Fruit fly (Drosophila melanogaster): Measurements from ENCODE around the gene CG8813.

CG8813 gene

DNA sequence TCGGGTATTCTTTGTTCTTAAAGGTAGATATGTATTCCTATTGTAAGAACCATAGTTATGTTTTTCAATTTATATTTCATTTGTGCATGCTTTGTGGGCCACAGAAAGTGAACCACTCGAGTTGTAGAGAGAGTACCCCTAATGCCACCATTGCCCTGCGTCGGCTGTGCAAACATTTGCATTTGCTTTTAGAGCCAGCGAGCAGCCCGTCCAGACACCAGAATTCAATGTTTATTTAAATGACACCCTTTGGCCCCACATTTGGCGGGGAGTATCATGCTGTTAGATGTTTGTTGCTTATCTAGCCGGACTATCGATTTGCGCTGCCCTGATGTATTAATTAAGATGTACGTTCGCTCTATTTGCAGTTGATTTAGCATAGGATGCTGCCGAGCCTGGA is 4.9 kb upstream of the CG8813 start (continued):
- TF ChIP-seq CG16813 (GFP tag; IDR thresholded peaks at IDR 0.05; ENCODE audit: partially characterized antibody) (no peak), esg (GFP tag; conservative IDR thresholded peaks at IDR 0.05) (no peak), Dref (GFP tag; IDR thresholded peaks at IDR 0.05) (no peak), Hey (tag; optimal IDR thresholded peaks at IDR 0.05) (no peak), lilli (GFP tag; optimal IDR thresholded peaks at IDR 0.05) (no peak), repo (GFP tag; optimal IDR thresholded peaks at IDR 0.05) (no peak), ato (GFP tag; IDR thresholded peaks at IDR 0.05; ENCODE audit: partially characterized antibody) (no peak), Vsx1 (GFP tag; optimal IDR thresholded peaks at IDR 0.05) (no peak), ewg (GFP tag; optimal IDR thresholded peaks at IDR 0.05) (no peak), Atf3 (GFP tag; optimal IDR thresholded peaks at IDR 0.05) (no peak), jigr1 (GFP tag; IDR thresholded peaks at IDR 0.05) (no peak), CG16863 (GFP tag; optimal IDR thresholded peaks at IDR 0.05) (no peak), Xbp1 (GFP tag; optimal IDR thresholded peaks at IDR 0.05) (no peak), Hmr (GFP tag; optimal IDR thresholded peaks at IDR 0.05) (peak; percentile 20), HmgD (GFP tag; optimal IDR thresholded peaks at IDR 0.05) (no peak), CG4707 (GFP tag; optimal IDR thresholded peaks at IDR 0.05) (no peak), CG10366 (GFP tag; IDR thresholded peaks at IDR 0.05) (no peak), CG10147 (GFP tag; optimal IDR thresholded peaks at IDR 0.05) (no peak), Sin3A (optimal IDR thresholded peaks at IDR 0.05) (no peak), Hr51 (GFP tag; optimal IDR thresholded peaks at IDR 0.05) (no peak), ftz-f1 (GFP tag; optimal IDR thresholded peaks at IDR 0.05) (no peak), Ets97D (GFP tag; optimal IDR thresholded peaks at IDR 0.05) (no peak), Six4 (GFP tag; optimal IDR thresholded peaks at IDR 0.05) (no peak), bigmax (GFP tag; optimal IDR thresholded peaks at IDR 0.05) (no peak), Meics (GFP tag; optimal IDR thresholded peaks at IDR 0.05) (peak; percentile 19), trem (tag; optimal IDR thresholded peaks at IDR 0.05) (no peak), cad (GFP tag; optimal IDR thresholded peaks at IDR 0.05) (no peak), Lim3 (GFP tag; IDR thresholded peaks at IDR 0.05) (no peak), CG6765 (GFP tag; optimal IDR thresholded peaks at IDR 0.05) (no peak), CG9817 (tag; optimal IDR thresholded peaks at IDR 0.05) (no peak), CG8290 (GFP tag; optimal IDR thresholded peaks at IDR 0.05) (no peak), CG8290 (tag; optimal IDR thresholded peaks at IDR 0.05) (peak in 1 of 2 experiments; percentile 62), CG6272 (GFP tag; IDR thresholded peaks at IDR 0.05) (no peak), CG2889 (GFP tag; IDR thresholded peaks at IDR 0.05) (no peak), CG14014 (GFP tag; IDR thresholded peaks at IDR 0.05) (peak; percentile 11; the same call in 1 of the 2 replicates), Mes4 (GFP tag; optimal IDR thresholded peaks at IDR 0.05) (no peak), nerfin-1 (tag; optimal IDR thresholded peaks at IDR 0.05) (no peak), CG6854 (GFP tag; optimal IDR thresholded peaks at IDR 0.05) (no peak), pho (GFP tag; optimal IDR thresholded peaks at IDR 0.05) (no peak), CG7987 (GFP tag; optimal IDR thresholded peaks at IDR 0.05) (peak; percentile 57), gt (GFP tag; IDR thresholded peaks at IDR 0.05) (no peak), CG1792 (GFP tag; optimal IDR thresholded peaks at IDR 0.05) (peak; percentile 4), mirr (GFP tag; optimal IDR thresholded peaks at IDR 0.05) (peak; percentile 14), CG4424 (GFP tag; optimal IDR thresholded peaks at IDR 0.05) (no peak), CG13123 (GFP tag; optimal IDR thresholded peaks at IDR 0.05) (no peak), org-1 (GFP tag; optimal IDR thresholded peaks at IDR 0.05) (no peak), Abd-B (GFP tag; optimal IDR thresholded peaks at IDR 0.05) (no peak), pros (GFP tag; optimal IDR thresholded peaks at IDR 0.05) (no peak), wdn (GFP tag; IDR thresholded peaks at IDR 0.05) (no peak), Bdp1 (GFP tag; optimal IDR thresholded peaks at IDR 0.05) (no peak), CG12769 (tag; optimal IDR thresholded peaks at IDR 0.05) (no peak), salm (tag; optimal IDR thresholded peaks at IDR 0.05) (no peak), kay (GFP tag; optimal IDR thresholded peaks at IDR 0.05) (no peak)
